Fruit fly (Drosophila melanogaster) whole organism, adult: ENCODE results near the gene Upf2.

Experiments used
- CG11617 ChIP-seq: fragments of 200-800 bp; sonication (Bioruptor generic); optimal IDR thresholded peaks from 2 replicates; lab custom pipeline; 2017; ENCODE audit warnings: mild to moderate bottlenecking, missing biosample characterization, missing genetic modification reagents, missing genetic modification characterization
- CG12768 ChIP-seq: fragments of 200-800 bp; sonication (Bioruptor generic); optimal IDR thresholded peaks from 2 replicates; lab custom pipeline; 2017; ENCODE audit warnings: missing biosample characterization, missing genetic modification characterization, mild to moderate bottlenecking, moderate library complexity, missing genetic modification reagents
- CG14711 ChIP-seq: fragments of 200-800 bp; sonication (Bioruptor generic); optimal IDR thresholded peaks from 2 replicates; lab custom pipeline; 2018; ENCODE audit warnings: missing biosample characterization, mild to moderate bottlenecking, missing genetic modification characterization, moderate library complexity
- CG1620 ChIP-seq: fragments of 200-800 bp; sonication (Bioruptor generic); optimal IDR thresholded peaks from 2 replicates; lab custom pipeline; 2016; ENCODE audit warnings: missing biosample characterization, missing genetic modification characterization
- CG33017 ChIP-seq: fragments of 200-800 bp; sonication (Bioruptor generic); optimal IDR thresholded peaks from 2 replicates; lab custom pipeline; 2018; ENCODE audit warnings: missing biosample characterization, mild to moderate bottlenecking, missing genetic modification characterization, moderate library complexity
- CG5204 ChIP-seq: fragments of 200-800 bp; sonication (Bioruptor generic); optimal IDR thresholded peaks from 2 replicates; lab custom pipeline; 2016; ENCODE audit warnings: missing biosample characterization, missing genetic modification characterization
- CG7045 ChIP-seq: fragments of 200-800 bp; sonication (Bioruptor generic); optimal IDR thresholded peaks from 2 replicates; lab custom pipeline; 2017; ENCODE audit warnings: missing biosample characterization, mild to moderate bottlenecking, missing genetic modification characterization
- CG7101 ChIP-seq: fragments of 200-800 bp; sonication (Bioruptor generic); optimal IDR thresholded peaks from 2 replicates; lab custom pipeline; 2018; ENCODE audit warnings: missing biosample characterization, mild to moderate bottlenecking, missing genetic modification characterization, moderate library complexity
- Clk ChIP-seq: fragments of 200-800 bp; sonication (Bioruptor generic); optimal IDR thresholded peaks from 2 replicates; lab custom pipeline; 2017; ENCODE audit warnings: missing biosample characterization, missing genetic modification characterization
- Crg-1 ChIP-seq: fragments of 200-800 bp; sonication (Bioruptor generic); optimal IDR thresholded peaks from 2 replicates; lab custom pipeline; 2016; ENCODE audit warnings: missing biosample characterization, missing genetic modification characterization
- Hr96 ChIP-seq: fragments of 200-800 bp; sonication (Bioruptor generic); optimal IDR thresholded peaks from 2 replicates; lab custom pipeline; 2016; ENCODE audit warnings: missing biosample characterization, missing genetic modification characterization
- Mnt ChIP-seq: fragments of 200-800 bp; sonication (Bioruptor generic); optimal IDR thresholded peaks from 2 replicates; lab custom pipeline; 2016; ENCODE audit warnings: missing biosample characterization, mild to moderate bottlenecking, missing genetic modification characterization
- bab1 ChIP-seq: fragments of 200-800 bp; sonication (Bioruptor generic); optimal IDR thresholded peaks from 3 replicates; lab custom pipeline; 2019; ENCODE audit warnings: missing biosample characterization, mild to moderate bottlenecking, missing genetic modification characterization, moderate library complexity
- cic ChIP-seq: fragments of 200-800 bp; sonication (Bioruptor generic); optimal IDR thresholded peaks from 2 replicates; lab custom pipeline; 2017; ENCODE audit warnings: missing biosample characterization, mild to moderate bottlenecking, missing genetic modification characterization, moderate library complexity
- cnc ChIP-seq, 2 experiments: fragments of >200 bp; optimal IDR thresholded peaks; 2 replicates each; lab custom pipeline; 2017
- kay ChIP-seq: fragments of 200-800 bp; sonication (Bioruptor generic); peaks from one replicate; lab custom pipeline; 2016; ENCODE audit warnings: missing biosample characterization, missing genetic modification characterization, borderline replicate concordance
- ovo ChIP-seq: fragments of 200-800 bp; sonication (Bioruptor generic); optimal IDR thresholded peaks from 2 replicates; lab custom pipeline; 2016; ENCODE audit warnings: missing biosample characterization, missing genetic modification characterization
- pad ChIP-seq: fragments of 200-800 bp; sonication (Bioruptor generic); optimal IDR thresholded peaks from 3 replicates; lab custom pipeline; 2017; ENCODE audit warnings: missing biosample characterization, missing genetic modification characterization, mild to moderate bottlenecking, moderate library complexity, missing genetic modification reagents
- tj ChIP-seq: fragments of 200-800 bp; sonication (Bioruptor generic); optimal IDR thresholded peaks from 3 replicates; lab custom pipeline; 2017; ENCODE audit warnings: missing biosample characterization, mild to moderate bottlenecking, missing genetic modification characterization, moderate library complexity
- toe ChIP-seq: fragments of 200-800 bp; sonication (Bioruptor generic); optimal IDR thresholded peaks from 2 replicates; lab custom pipeline; 2016; ENCODE audit warnings: missing biosample characterization, missing genetic modification characterization

The Upf2 gene

dm6 chrX:8093722-8094177 lies 18.5 kb upstream of the Upf2 start, which contains the start of gene UbcE2H:
Gene UbcE2H (minus strand): TSS chrX:8094064.
- TF ChIP-seq CG33017 (tag; lab: Kevin White, UChicago) = no peak
- TF ChIP-seq CG1620 (GFP tag; lab: Kevin White, UChicago) = no peak
- TF ChIP-seq pad (GFP tag; lab: Kevin White, UChicago) = no peak
- TF ChIP-seq Mnt (GFP tag; lab: Kevin White, UChicago) = no peak
- peak; percentile 60 for TF ChIP-seq bab1
- TF ChIP-seq Hr96 (GFP tag; lab: Kevin White, UChicago) = no peak
- peak; percentile 10 for TF ChIP-seq CG14711 (tag; lab: Kevin White, UChicago)
- TF ChIP-seq CG11617 = no peak

dm6 chrX:8092893-8093721 lies 17.8 kb upstream of the Upf2 start:
- TF ChIP-seq CG33017 (tag; lab: Kevin White, UChicago) (no peak), Clk (GFP tag; lab: Kevin White, UChicago) (no peak), pad (GFP tag; lab: Kevin White, UChicago) (peak; percentile 98), CG5204 (GFP tag; lab: Kevin White, UChicago) (no peak), cnc (optimal IDR thresholded peaks at IDR 0.05; lab: Kevin White, UChicago) (no peak), CG1620 (GFP tag; lab: Kevin White, UChicago) (no peak), ovo (peak; percentile 98), CG11617 (no peak), toe (no peak), Hr96 (GFP tag; lab: Kevin White, UChicago) (no peak), Crg-1 (GFP tag; lab: Kevin White, UChicago) (no peak), CG12768 (GFP tag; lab: Kevin White, UChicago) (no peak), CG14711 (tag; lab: Kevin White, UChicago) (no peak), bab1 (no peak), CG7101 (tag; lab: Kevin White, UChicago) (no peak), Mnt (GFP tag; lab: Kevin White, UChicago) (peak; percentile 65), kay (GFP tag; lab: Kevin White, UChicago) (no peak), tj (GFP tag; lab: Kevin White, UChicago) (peak; percentile 80), cic (GFP tag; lab: Kevin White, UChicago) (no peak), CG7045 (GFP tag; lab: Kevin White, UChicago) (no peak)

dm6 chrX:8092075-8092682 lies 16.9 kb upstream of the Upf2 start:
- TF ChIP-seq CG1620 (GFP tag; lab: Kevin White, UChicago) (peak; percentile 95), CG14711 (tag; lab: Kevin White, UChicago) (peak; percentile 91), CG7101 (tag; lab: Kevin White, UChicago) (peak; percentile 97), Clk (GFP tag; lab: Kevin White, UChicago) (peak; percentile 88), ovo (peak; percentile 95), Crg-1 (GFP tag; lab: Kevin White, UChicago) (peak; percentile 95), CG11617 (peak; percentile 98), tj (GFP tag; lab: Kevin White, UChicago) (peak; percentile 92), kay (GFP tag; lab: Kevin White, UChicago) (no peak), cic (GFP tag; lab: Kevin White, UChicago) (peak; percentile 76), toe (peak; percentile 90), Mnt (GFP tag; lab: Kevin White, UChicago) (peak; percentile 88), Hr96 (GFP tag; lab: Kevin White, UChicago) (peak; percentile 95), cnc (optimal IDR thresholded peaks at IDR 0.05; lab: Kevin White, UChicago) (no peak), bab1 (peak; percentile 98), CG5204 (GFP tag; lab: Kevin White, UChicago) (peak; percentile 91), CG7045 (GFP tag; lab: Kevin White, UChicago) (peak; percentile 95), CG33017 (tag; lab: Kevin White, UChicago) (peak; percentile 94), pad (GFP tag; lab: Kevin White, UChicago) (peak; percentile 84), CG12768 (GFP tag; lab: Kevin White, UChicago) (peak; percentile 97)

dm6 chrX:8091017-8091620 lies 15.9 kb upstream of the Upf2 start:
- TF ChIP-seq CG7101 (tag; lab: Kevin White, UChicago) (peak; percentile 93), bab1 (peak; percentile 90), CG12768 (GFP tag; lab: Kevin White, UChicago) (peak; percentile 80), CG14711 (tag; lab: Kevin White, UChicago) (peak; percentile 90), Crg-1 (GFP tag; lab: Kevin White, UChicago) (peak; percentile 77), Mnt (GFP tag; lab: Kevin White, UChicago) (peak; percentile 74), CG5204 (GFP tag; lab: Kevin White, UChicago) (peak; percentile 72), pad (GFP tag; lab: Kevin White, UChicago) (peak; percentile 82), Clk (GFP tag; lab: Kevin White, UChicago) (peak; percentile 72), kay (GFP tag; lab: Kevin White, UChicago) (peak; percentile 65), tj (GFP tag; lab: Kevin White, UChicago) (peak; percentile 31), CG11617 (peak; percentile 91), ovo (no peak), CG33017 (tag; lab: Kevin White, UChicago) (peak; percentile 88), CG1620 (GFP tag; lab: Kevin White, UChicago) (peak; percentile 75), toe (peak; percentile 62), cic (GFP tag; lab: Kevin White, UChicago) (peak; percentile 27), Hr96 (GFP tag; lab: Kevin White, UChicago) (peak; percentile 73), CG7045 (GFP tag; lab: Kevin White, UChicago) (peak; percentile 76), cnc (optimal IDR thresholded peaks at IDR 0.05; lab: Kevin White, UChicago) (no peak)
